Worm (Caenorhabditis elegans) whole organism, early embryonic: Measurements from ENCODE around the gene C52E2.4.

Source experiments
- aly-1 ChIP-seq: sonication (generic microtip); optimal IDR thresholded peaks from 2 replicates; lab custom pipeline; 2016; ENCODE audit warnings: missing genetic modification characterization, missing compliant biosample characterization
- ama-1 ChIP-seq: fragments of 150-350 bp; optimal IDR thresholded peaks from 2 replicates; lab custom pipeline; 2014
- ceh-13 ChIP-seq: fragments of 200-800 bp; sonication (Bioruptor generic); optimal IDR thresholded peaks from 2 replicates; lab custom pipeline; 2018; ENCODE audit warnings: mild to moderate bottlenecking, missing genetic modification characterization, missing compliant biosample characterization
- ceh-36 ChIP-seq: sonication (generic microtip); optimal IDR thresholded peaks from 2 replicates; lab custom pipeline; 2016; ENCODE audit warnings: missing genetic modification characterization, inconsistent platforms, missing compliant biosample characterization
- flt-1 ChIP-seq: fragments of 200-800 bp; sonication (Bioruptor generic); IDR thresholded peaks from 2 replicates; pipeline ENCODE4 v1.3.6; 2022; ENCODE audit warnings: missing genetic modification characterization, missing compliant biosample characterization
- hmbx-1 ChIP-seq: sonication (generic microtip); optimal IDR thresholded peaks from 2 replicates; lab custom pipeline; 2016; ENCODE audit warnings: mild to moderate bottlenecking, missing genetic modification characterization, missing compliant biosample characterization
- hmg-4 ChIP-seq: fragments of 200-800 bp; sonication (Bioruptor generic); optimal IDR thresholded peaks from 2 replicates; lab custom pipeline; 2018; ENCODE audit warnings: mild to moderate bottlenecking, missing genetic modification characterization, missing compliant biosample characterization
- pes-1 ChIP-seq: fragments of 200-800 bp; sonication (Bioruptor generic); IDR thresholded peaks from 2 replicates; pipeline ENCODE4 v1.3.6; 2022; ENCODE audit warnings: missing genetic modification reagents, missing genetic modification characterization, missing compliant biosample characterization
- tbx-11 ChIP-seq: fragments of 200-800 bp; sonication (Bioruptor generic); IDR thresholded peaks from 2 replicates; pipeline ENCODE4 v1.3.6; 2022; ENCODE audit warnings: missing genetic modification characterization, missing compliant biosample characterization
- tbx-37 ChIP-seq: fragments of 200-800 bp; sonication (Bioruptor generic); conservative IDR thresholded peaks from 2 replicates; pipeline ENCODE4 v1.3.6; 2022; ENCODE audit warnings: missing genetic modification reagents, missing genetic modification characterization, missing compliant biosample characterization
- tra-4 ChIP-seq: sonication (generic microtip); optimal IDR thresholded peaks from 2 replicates; lab custom pipeline; 2017; ENCODE audit warnings: missing genetic modification characterization, missing compliant biosample characterization

DNA sequence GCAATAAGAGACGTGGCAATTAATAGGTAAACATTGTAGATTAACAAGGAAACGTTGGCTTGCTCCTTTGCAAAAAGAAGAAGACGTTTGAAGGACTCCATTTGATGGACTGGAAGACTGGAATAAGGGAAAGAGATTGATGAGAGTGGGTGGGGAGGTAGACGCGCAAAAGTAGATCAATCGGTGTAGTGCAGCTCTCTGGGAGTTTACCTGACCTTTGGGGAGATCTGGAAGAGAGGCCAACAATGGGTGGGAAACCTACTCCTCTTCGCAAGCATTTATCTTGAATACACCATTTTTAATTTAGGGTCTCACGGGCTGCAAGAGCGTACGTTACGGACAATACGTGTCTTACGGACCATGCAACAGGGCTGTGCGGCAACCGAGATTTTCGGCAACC lies 36.6 kb upstream of the C52E2.4 start, which contains the start of gene C08F1.12:
- TF ChIP-seq ama-1 (no peak), aly-1 (no peak), hmg-4 (GFP tag; lab: Kevin White, UChicago) (no peak), pes-1 (GFP tag; lab: Robert Waterston, UW) (no peak), flt-1 (GFP tag; lab: Robert Waterston, UW) (no peak), tbx-11 (GFP tag; lab: Robert Waterston, UW) (no peak), ceh-36 (tag; lab: Kevin White, UChicago) (no peak), tra-4 (tag; lab: Kevin White, UChicago) (no peak), ceh-13 (GFP tag; lab: Kevin White, UChicago) (no peak), hmbx-1 (tag; lab: Kevin White, UChicago) (no peak), tbx-37 (GFP tag; lab: Robert Waterston, UW) (no peak)
